Worm (Caenorhabditis elegans): Measurements from ENCODE around the gene Y38H6A.1.

DNA sequence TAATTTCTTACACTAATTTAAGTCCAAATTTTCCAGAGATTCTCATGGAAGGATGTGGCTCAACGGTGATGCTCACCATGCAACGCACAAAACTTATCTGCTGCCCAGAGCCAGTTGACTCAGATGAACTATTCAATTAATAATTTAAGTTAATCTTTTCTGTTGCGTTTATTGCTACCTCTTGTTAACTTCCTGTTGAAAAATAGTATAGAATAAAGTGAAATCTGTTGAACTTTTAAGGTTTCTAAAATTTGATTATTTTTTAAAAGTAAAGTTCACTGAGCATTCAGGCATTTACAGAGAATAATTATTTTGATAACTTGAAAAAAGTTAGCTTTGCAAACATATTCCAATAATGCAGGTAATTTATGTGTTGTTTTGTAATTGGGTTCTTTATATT is 50.6 kb downstream of the Y38H6A.1 start:
- TF ChIP-seq hnd-1 (tag; optimal IDR thresholded peaks at IDR 0.05) (no peak), ama-1 (optimal IDR thresholded peaks at IDR 0.05) (no peak), ceh-36 (tag; optimal IDR thresholded peaks at IDR 0.05) (no peak), F13C5.2 (tag; optimal IDR thresholded peaks at IDR 0.05) (no peak)
